Fruit fly (Drosophila melanogaster): Measurements from ENCODE around the gene Mur89F.

- TF ChIP-seq dimm (GFP tag; IDR thresholded peaks at IDR 0.05) = no peak
- peak; percentile 49 for TF ChIP-seq Ets97D (GFP tag; optimal IDR thresholded peaks at IDR 0.05)
- peak; percentile 83 for TF ChIP-seq sob (GFP tag; IDR thresholded peaks at IDR 0.05)
- TF ChIP-seq CG13424 (tag; optimal IDR thresholded peaks at IDR 0.05) = peak; percentile 66
- TF ChIP-seq CG5245 (GFP tag; optimal IDR thresholded peaks at IDR 0.05) = no peak
- peak; percentile 33 for TF ChIP-seq pb (GFP tag; optimal IDR thresholded peaks at IDR 0.05)
- TF ChIP-seq CG18011 (GFP tag; optimal IDR thresholded peaks at IDR 0.05) = no peak
- TF ChIP-seq cas (GFP tag; IDR thresholded peaks at IDR 0.05) = peak; percentile 40; the same call in 1 of the 2 replicates
- peak; percentile 59; the same call in 2 of the 4 replicates for TF ChIP-seq Dll (GFP tag; IDR thresholded peaks at IDR 0.05; ENCODE audit: partially characterized antibody)
- no peak for TF ChIP-seq CG16863 (GFP tag; optimal IDR thresholded peaks at IDR 0.05)
- TF ChIP-seq Spps (tag; optimal IDR thresholded peaks at IDR 0.05) = no peak
These were observed 50.4 kb downstream of the Mur89F start, which contains the start of gene CG5292 for dm6 chr3R:17151376-17152026.
